Worm (Caenorhabditis elegans) whole organism, L4 larva: ENCODE data around the gene C44H4.4.
"Not testable (repeated sequence)": the region's sequence is repeated elsewhere in the genome, so short reads cannot be mapped to it uniquely, and the experiment has no call there.

Experiments
- R02D3.7 ChIP-seq: fragments of 150-350 bp; sonication (generic microtip); optimal IDR thresholded peaks from 3 replicates; lab custom pipeline; 2014; ENCODE audit warnings: missing biosample characterization, missing genetic modification characterization
- ces-1 ChIP-seq: fragments of 150-350 bp; sonication (generic microtip); optimal IDR thresholded peaks from 4 replicates; lab custom pipeline; 2014; ENCODE audit warnings: missing biosample characterization, missing genetic modification reagents, missing genetic modification characterization
- egl-27 ChIP-seq: sonication (generic microtip); optimal IDR thresholded peaks from 3 replicates; lab custom pipeline; 2017; ENCODE audit warnings: missing biosample characterization, missing genetic modification reagents, missing genetic modification characterization
- madf-5 ChIP-seq, 2 experiments: fragments of 200-800 bp; sonication (Bioruptor generic); IDR thresholded peaks; 2 replicates each; pipeline ENCODE4 v1.3.6; 2022; ENCODE audit warnings: missing compliant biosample characterization in 2 of 2, missing genetic modification characterization in 2 of 2
- pha-4 ChIP-seq, 2 experiments: fragments of 150-350 bp in 1 of 2; fragments of 200-800 bp in 1 of 2; sonication (Bioruptor generic) in 1 of 2; IDR thresholded peaks in 1 of 2; optimal IDR thresholded peaks in 1 of 2; 2 replicates each; pipeline versions ENCODE4 v1.3.6 to Lab custom; 2014 to 2022; ENCODE audit warnings: missing genetic modification characterization in 2 of 2, missing genetic modification reagents in 2 of 2, missing biosample characterization in 1 of 2, missing compliant biosample characterization in 1 of 2
- snpc-4 ChIP-seq: fragments of 150-350 bp; optimal IDR thresholded peaks from 2 replicates; lab custom pipeline; 2014; ENCODE audit warnings: missing biosample characterization, missing genetic modification characterization

ce11 chrX:14525081-14525324, 63.9 kb downstream of the C44H4.4 start, which contains the start of gene nspc-17:
- not testable (repeated sequence) for TF ChIP-seq pha-4 (GFP tag; IDR thresholded peaks at IDR 0.05; lab: Robert Waterston, UW); pha-4 (tag; optimal IDR thresholded peaks at IDR 0.05; lab: Kevin White, UChicago); R02D3.7; madf-5 (GFP tag; IDR thresholded peaks at IDR 0.05; lab: Robert Waterston, UW); snpc-4 (tag; lab: Kevin White, UChicago); ces-1 (GFP tag; lab: Kevin White, UChicago); egl-27
